Fruit fly (Drosophila melanogaster) whole organism, embryonic: ENCODE measurements around the gene dbo.
A peak's percentile ranks its signal among the peaks of the same experiment; 100 is the strongest.

Source experiments
- Asciz ChIP-seq: fragments of 200-800 bp; sonication (Bioruptor generic); optimal IDR thresholded peaks from 2 replicates; lab custom pipeline; 2017; ENCODE audit warnings: missing biosample characterization, mild to moderate bottlenecking, missing genetic modification characterization, missing genetic modification reagents
- Bteb2 ChIP-seq: fragments of 200-800 bp; sonication (Bioruptor generic); optimal IDR thresholded peaks from 2 replicates; lab custom pipeline; 2016; ENCODE audit warnings: missing biosample characterization, missing genetic modification characterization
- CG10209 ChIP-seq: fragments of 200-800 bp; sonication (Bioruptor generic); optimal IDR thresholded peaks from 3 replicates; lab custom pipeline; 2017; ENCODE audit warnings: missing biosample characterization, mild to moderate bottlenecking, missing genetic modification characterization, missing genetic modification reagents
- CG11398 ChIP-seq: fragments of 200-800 bp; sonication (Bioruptor generic); optimal IDR thresholded peaks from 2 replicates; lab custom pipeline; 2016; ENCODE audit warnings: missing biosample characterization, missing genetic modification characterization
- CG11695 ChIP-seq: fragments of 200-800 bp; sonication (Bioruptor generic); IDR thresholded peaks from 3 replicates; pipeline ENCODE4 v1.3.6; 2022; ENCODE audit warnings: missing biosample characterization, missing genetic modification characterization
- CG13287 ChIP-seq: fragments of 200-800 bp; sonication (Bioruptor generic); IDR thresholded peaks from 2 replicates; pipeline ENCODE4 v1.3.6; 2022; ENCODE audit warnings: missing biosample characterization, missing genetic modification characterization; ENCODE audit not compliant: partially characterized antibody
- CG14965 ChIP-seq: fragments of 200-800 bp; sonication (Bioruptor generic); optimal IDR thresholded peaks from 2 replicates; lab custom pipeline; 2016; ENCODE audit warnings: missing biosample characterization, missing genetic modification characterization, borderline replicate concordance
- CG16815 ChIP-seq: fragments of 200-800 bp; sonication (Bioruptor generic); optimal IDR thresholded peaks from 3 replicates; lab custom pipeline; 2017; ENCODE audit warnings: missing biosample characterization, mild to moderate bottlenecking, missing genetic modification characterization
- CG17568 ChIP-seq: fragments of 200-800 bp; sonication (Bioruptor generic); optimal IDR thresholded peaks from 2 replicates; lab custom pipeline; 2018; ENCODE audit warnings: missing biosample characterization, mild to moderate bottlenecking, missing genetic modification characterization, moderate library complexity
- CG2129 ChIP-seq: fragments of 200-800 bp; sonication (Bioruptor generic); IDR thresholded peaks from 2 replicates; pipeline ENCODE4 v1.3.6; 2022; ENCODE audit warnings: missing biosample characterization, missing genetic modification characterization; ENCODE audit not compliant: partially characterized antibody
- CG30403 ChIP-seq: fragments of 200-800 bp; sonication (Bioruptor generic); optimal IDR thresholded peaks from 3 replicates; lab custom pipeline; 2016; ENCODE audit warnings: missing biosample characterization, missing genetic modification characterization
- CG31224 ChIP-seq: fragments of 200-800 bp; sonication (Bioruptor generic); IDR thresholded peaks from 2 replicates; pipeline ENCODE4 v1.3.6; 2022; ENCODE audit warnings: missing biosample characterization, missing genetic modification characterization
- CG3163 ChIP-seq: fragments of 200-800 bp; sonication (Bioruptor generic); optimal IDR thresholded peaks from 3 replicates; lab custom pipeline; 2016; ENCODE audit warnings: missing biosample characterization, missing genetic modification characterization
- CG3838 ChIP-seq: fragments of 200-800 bp; sonication (Bioruptor generic); optimal IDR thresholded peaks from 3 replicates; lab custom pipeline; 2016; ENCODE audit warnings: missing biosample characterization, missing genetic modification characterization
- CG5953 ChIP-seq: fragments of 200-800 bp; sonication (Bioruptor generic); IDR thresholded peaks from 2 replicates; pipeline ENCODE4 v1.3.6; 2022; ENCODE audit warnings: missing biosample characterization, missing genetic modification characterization
- CG6175 ChIP-seq: fragments of 200-800 bp; sonication (Bioruptor generic); IDR thresholded peaks from 3 replicates; pipeline ENCODE4 v1.3.6; 2022; ENCODE audit warnings: missing biosample characterization, missing genetic modification characterization
- CG6791 ChIP-seq: fragments of 200-800 bp; sonication (Bioruptor generic); IDR thresholded peaks from 3 replicates; pipeline ENCODE4 v1.3.6; 2022; ENCODE audit warnings: missing biosample characterization, missing genetic modification characterization; ENCODE audit not compliant: partially characterized antibody
- CG7271 ChIP-seq: fragments of 200-800 bp; sonication (Bioruptor generic); optimal IDR thresholded peaks from 2 replicates; lab custom pipeline; 2018; ENCODE audit warnings: missing biosample characterization, mild to moderate bottlenecking, missing genetic modification characterization, moderate library complexity
- CG8359 ChIP-seq: fragments of 200-800 bp; sonication (Bioruptor generic); optimal IDR thresholded peaks from 2 replicates; lab custom pipeline; 2017; ENCODE audit warnings: missing biosample characterization, mild to moderate bottlenecking, missing genetic modification characterization, borderline replicate concordance
- CG9609 ChIP-seq: fragments of 200-800 bp; sonication (Bioruptor generic); optimal IDR thresholded peaks from 3 replicates; lab custom pipeline; 2016; ENCODE audit warnings: missing biosample characterization, missing genetic modification characterization
- Dad ChIP-seq: fragments of 200-800 bp; sonication (Bioruptor generic); optimal IDR thresholded peaks from 3 replicates; lab custom pipeline; 2016; ENCODE audit warnings: missing biosample characterization, missing genetic modification characterization
- Dp ChIP-seq: fragments of 200-800 bp; sonication (Bioruptor generic); optimal IDR thresholded peaks from 2 replicates; lab custom pipeline; 2018; ENCODE audit warnings: missing biosample characterization, mild to moderate bottlenecking, missing genetic modification characterization, moderate library complexity
- Fer1 ChIP-seq: fragments of 200-800 bp; sonication (Bioruptor generic); optimal IDR thresholded peaks from 2 replicates; lab custom pipeline; 2017; ENCODE audit warnings: missing biosample characterization, mild to moderate bottlenecking, missing genetic modification characterization
- Max ChIP-seq: fragments of 200-800 bp; sonication (Bioruptor generic); optimal IDR thresholded peaks from 2 replicates; lab custom pipeline; 2016; ENCODE audit warnings: missing biosample characterization, mild to moderate bottlenecking, missing genetic modification characterization
- Meics ChIP-seq: fragments of 200-800 bp; sonication (Bioruptor generic); optimal IDR thresholded peaks from 2 replicates; lab custom pipeline; 2017; ENCODE audit warnings: missing biosample characterization, mild to moderate bottlenecking, missing genetic modification characterization
- NC2α ChIP-seq: fragments of 200-800 bp; sonication (Bioruptor generic); optimal IDR thresholded peaks from 2 replicates; lab custom pipeline; 2016; ENCODE audit warnings: missing biosample characterization, missing genetic modification characterization
- Nf-YB ChIP-seq: fragments of 200-800 bp; sonication (Bioruptor generic); optimal IDR thresholded peaks from 3 replicates; lab custom pipeline; 2019; ENCODE audit warnings: missing biosample characterization, mild to moderate bottlenecking, missing genetic modification characterization, moderate library complexity
- NfI ChIP-seq: fragments of 200-800 bp; sonication (Bioruptor generic); optimal IDR thresholded peaks from 3 replicates; lab custom pipeline; 2018; ENCODE audit warnings: missing biosample characterization, mild to moderate bottlenecking, missing genetic modification characterization, moderate library complexity
- Poxn ChIP-seq: fragments of 200-800 bp; sonication (Bioruptor generic); IDR thresholded peaks from 2 replicates; pipeline ENCODE4 v1.3.6; 2022; ENCODE audit warnings: missing biosample characterization, missing genetic modification characterization
- Sin3A ChIP-seq: fragments of >200 bp; optimal IDR thresholded peaks from 2 replicates; lab custom pipeline; 2018
- al ChIP-seq: fragments of 200-800 bp; sonication (Bioruptor generic); IDR thresholded peaks from 2 replicates; pipeline ENCODE4 v1.3.6; 2022; ENCODE audit warnings: missing biosample characterization, missing genetic modification characterization
- cas ChIP-seq: fragments of 200-800 bp; sonication (Bioruptor generic); IDR thresholded peaks from 2 replicates; pipeline ENCODE4 v1.3.6; 2022; ENCODE audit warnings: missing biosample characterization, missing genetic modification characterization
- ci ChIP-seq: fragments of 200-800 bp; sonication (Bioruptor generic); IDR thresholded peaks from 3 replicates; pipeline ENCODE4 v1.3.6; 2022; ENCODE audit warnings: missing biosample characterization, missing genetic modification characterization
- fd64A ChIP-seq: fragments of 200-800 bp; sonication (Bioruptor generic); optimal IDR thresholded peaks from 3 replicates; lab custom pipeline; 2018; ENCODE audit warnings: missing biosample characterization, mild to moderate bottlenecking, missing genetic modification characterization
- gcm ChIP-seq: fragments of 200-800 bp; sonication (Bioruptor generic); optimal IDR thresholded peaks from 2 replicates; lab custom pipeline; 2019; ENCODE audit warnings: missing biosample characterization, mild to moderate bottlenecking, missing genetic modification characterization, moderate library complexity
- gcm2 ChIP-seq: fragments of 200-800 bp; sonication (Bioruptor generic); optimal IDR thresholded peaks from 2 replicates; lab custom pipeline; 2016; ENCODE audit warnings: missing biosample characterization, missing genetic modification characterization
- gsb-n ChIP-seq: fragments of 200-800 bp; sonication (Bioruptor generic); optimal IDR thresholded peaks from 3 replicates; lab custom pipeline; 2018; ENCODE audit warnings: missing biosample characterization, mild to moderate bottlenecking, missing genetic modification characterization
- lbe ChIP-seq: fragments of 200-800 bp; sonication (Bioruptor generic); optimal IDR thresholded peaks from 2 replicates; lab custom pipeline; 2016; ENCODE audit warnings: missing biosample characterization, mild to moderate bottlenecking, missing genetic modification characterization
- nmo ChIP-seq: fragments of 200-800 bp; sonication (Bioruptor generic); optimal IDR thresholded peaks from 2 replicates; lab custom pipeline; 2018; ENCODE audit warnings: missing biosample characterization, mild to moderate bottlenecking, missing genetic modification characterization, moderate library complexity
- peb ChIP-seq: fragments of 200-800 bp; sonication (Bioruptor generic); IDR thresholded peaks from 2 replicates; pipeline ENCODE4 v1.3.6; 2022; ENCODE audit warnings: missing biosample characterization, missing genetic modification characterization
- scrt ChIP-seq: fragments of 200-800 bp; sonication (Bioruptor generic); optimal IDR thresholded peaks from 2 replicates; lab custom pipeline; 2018; ENCODE audit warnings: missing biosample characterization, mild to moderate bottlenecking, missing genetic modification characterization, moderate library complexity
- sim ChIP-seq: fragments of 200-800 bp; sonication (Bioruptor generic); IDR thresholded peaks from 2 replicates; pipeline ENCODE4 v1.3.6; 2022; ENCODE audit warnings: missing biosample characterization, missing genetic modification characterization
- sob ChIP-seq: fragments of 200-800 bp; sonication (Bioruptor generic); IDR thresholded peaks from 2 replicates; pipeline ENCODE4 v1.3.6; 2022; ENCODE audit warnings: missing biosample characterization, missing genetic modification characterization
- sr ChIP-seq: fragments of 200-800 bp; sonication (Bioruptor generic); IDR thresholded peaks from 3 replicates; pipeline ENCODE4 v1.3.6; 2022; ENCODE audit warnings: missing biosample characterization, missing genetic modification characterization
- stwl ChIP-seq: fragments of 200-800 bp; sonication (Bioruptor generic); optimal IDR thresholded peaks from 3 replicates; lab custom pipeline; 2018; ENCODE audit warnings: missing biosample characterization, mild to moderate bottlenecking, missing genetic modification characterization, moderate library complexity
- tll ChIP-seq, 2 experiments: fragments of 200-800 bp in 1 of 2; fragments of >200 bp in 1 of 2; sonication (Bioruptor generic) in 1 of 2; optimal IDR thresholded peaks; 2 replicates each; lab custom pipeline; 2017 to 2019; ENCODE audit warnings: missing biosample characterization in 2 of 2, missing genetic modification characterization in 2 of 2, mild to moderate bottlenecking in 1 of 2, moderate library complexity in 1 of 2
- tx ChIP-seq: fragments of 200-800 bp; sonication (Bioruptor generic); optimal IDR thresholded peaks from 2 replicates; lab custom pipeline; 2016; ENCODE audit warnings: missing biosample characterization, missing genetic modification characterization
- unpg ChIP-seq: fragments of 200-800 bp; sonication (Bioruptor generic); optimal IDR thresholded peaks from 3 replicates; lab custom pipeline; 2018; ENCODE audit warnings: missing biosample characterization, mild to moderate bottlenecking, missing genetic modification characterization, moderate library complexity
- zfh2 ChIP-seq: fragments of 200-800 bp; sonication (Bioruptor generic); optimal IDR thresholded peaks from 2 replicates; lab custom pipeline; 2016; ENCODE audit warnings: missing biosample characterization, missing genetic modification characterization

The dbo gene

dm6 chr3L:15826985-15827635 is 422 bp downstream of the dbo start (continued):
- TF ChIP-seq CG6791 (no peak), sim (no peak), NC2α (peak; percentile 35), stwl (tag; lab: Kevin White, UChicago) (no peak), Bteb2 (peak; percentile 47), ci (GFP tag; lab: Robert Waterston, UW) (peak; percentile 76), gsb-n (tag; lab: Kevin White, UChicago) (peak; percentile 24), CG8359 (GFP tag; lab: Kevin White, UChicago) (peak; percentile 59), tx (GFP tag; lab: Kevin White, UChicago) (peak; percentile 49), lbe (GFP tag; lab: Kevin White, UChicago) (peak; percentile 34), CG6175 (GFP tag; lab: Robert Waterston, UW) (peak; percentile 35; the same call in 1 of the 3 replicates), CG13287 (GFP tag; lab: Robert Waterston, UW) (0 out of 2 replicates have a peak, but pooled peaks have one; percentile 45), CG17568 (peak; percentile 61), Asciz (peak; percentile 71), peb (GFP tag; lab: Robert Waterston, UW) (no peak), gcm (peak; percentile 55), zfh2 (GFP tag; lab: Kevin White, UChicago) (peak; percentile 69), unpg (GFP tag; lab: Kevin White, UChicago) (peak; percentile 76), CG16815 (GFP tag; lab: Kevin White, UChicago) (peak; percentile 47), fd64A (GFP tag; lab: Kevin White, UChicago) (no peak), nmo (GFP tag; lab: Kevin White, UChicago) (peak; percentile 73), Poxn (GFP tag; lab: Robert Waterston, UW) (0 out of 2 replicates have a peak, but pooled peaks have one; percentile 38), Fer1 (GFP tag; lab: Kevin White, UChicago) (peak; percentile 93), CG31224 (no peak), Meics (GFP tag; lab: Kevin White, UChicago) (peak; percentile 93), gcm2 (GFP tag; lab: Kevin White, UChicago) (peak; percentile 45), CG10209 (peak; percentile 81), sob (GFP tag; lab: Robert Waterston, UW) (0 out of 2 replicates have a peak, but pooled peaks have one; percentile 27), Max (GFP tag; lab: Kevin White, UChicago) (peak; percentile 57), CG5953 (GFP tag; lab: Robert Waterston, UW) (no peak), scrt (peak; percentile 71), Sin3A (lab: Kevin White, UChicago) (no peak), CG3163 (GFP tag; lab: Kevin White, UChicago) (no peak), CG9609 (GFP tag; lab: Kevin White, UChicago) (peak; percentile 62), Dp (GFP tag; lab: Kevin White, UChicago) (no peak), CG2129 (no peak; the same call in 1 of the 2 replicates), NfI (GFP tag; lab: Kevin White, UChicago) (peak; percentile 84), CG3838 (GFP tag; lab: Kevin White, UChicago) (peak; percentile 19), Dad (peak; percentile 19), CG11695 (GFP tag; lab: Robert Waterston, UW) (peak; percentile 79), Nf-YB (GFP tag; lab: Kevin White, UChicago) (peak; percentile 69), CG14965 (GFP tag; lab: Kevin White, UChicago) (no peak), CG11398 (GFP tag; lab: Kevin White, UChicago) (peak; percentile 29), CG30403 (GFP tag; lab: Kevin White, UChicago) (peak; percentile 72), tll (GFP tag; optimal IDR thresholded peaks at IDR 0.05; lab: Kevin White, UChicago) (no peak), sr (GFP tag; lab: Robert Waterston, UW) (0 out of 3 replicates have a peak, but pooled peaks have one; percentile 39), cas (GFP tag; lab: Robert Waterston, UW) (no peak), CG7271 (tag; lab: Kevin White, UChicago) (no peak), al (GFP tag; lab: Robert Waterston, UW) (peak; percentile 43; the same call in 1 of the 2 replicates)
